Worm (Caenorhabditis elegans): ENCODE data around the gene ZK381.62.

- TF ChIP-seq ceh-13 (GFP tag; optimal IDR thresholded peaks at IDR 0.05) (no peak), ama-1 (optimal IDR thresholded peaks at IDR 0.05) (no peak), tbx-37 (GFP tag; conservative IDR thresholded peaks at IDR 0.05) (no peak), ets-7 (tag; optimal IDR thresholded peaks at IDR 0.05) (no peak), tra-4 (tag; optimal IDR thresholded peaks at IDR 0.05) (no peak), B0310.2 (tag; optimal IDR thresholded peaks at IDR 0.05) (no peak), hnd-1 (tag; optimal IDR thresholded peaks at IDR 0.05) (no peak)
Measured at ce11 chrIV:7003323-7003722, 32.2 kb upstream of the ZK381.62 start, which contains the start of gene cht-3.

Measured in whole organism, early embryonic.